Fruit fly (Drosophila melanogaster) whole organism, embryonic: Measurements from ENCODE around the gene CCAP-R.

Experiments
- Atf-2 ChIP-seq: fragments of 200-800 bp; sonication (Bioruptor generic); optimal IDR thresholded peaks from 2 replicates; lab custom pipeline; 2016; ENCODE audit warnings: missing biosample characterization, missing genetic modification characterization
- Atf3 ChIP-seq: fragments of 200-800 bp; sonication (Bioruptor generic); optimal IDR thresholded peaks from 3 replicates; lab custom pipeline; 2016; ENCODE audit warnings: missing biosample characterization, missing genetic modification characterization
- Bteb2 ChIP-seq: fragments of 200-800 bp; sonication (Bioruptor generic); optimal IDR thresholded peaks from 2 replicates; lab custom pipeline; 2016; ENCODE audit warnings: missing biosample characterization, missing genetic modification characterization
- CG10147 ChIP-seq: fragments of 200-800 bp; sonication (Bioruptor generic); optimal IDR thresholded peaks from 2 replicates; lab custom pipeline; 2019; ENCODE audit warnings: missing biosample characterization, mild to moderate bottlenecking, missing genetic modification characterization, moderate library complexity
- CG10274 ChIP-seq: fragments of 200-800 bp; sonication (Bioruptor generic); optimal IDR thresholded peaks from 3 replicates; lab custom pipeline; 2017; ENCODE audit warnings: missing biosample characterization, mild to moderate bottlenecking, missing genetic modification characterization
- CG10979 ChIP-seq: fragments of 200-800 bp; sonication (Bioruptor generic); optimal IDR thresholded peaks from 2 replicates; lab custom pipeline; 2018; ENCODE audit warnings: missing biosample characterization, mild to moderate bottlenecking, missing genetic modification characterization, moderate library complexity
- CG11696 ChIP-seq: fragments of 200-800 bp; sonication (Bioruptor generic); IDR thresholded peaks from 2 replicates; pipeline ENCODE4 v1.3.6; 2022; ENCODE audit warnings: missing biosample characterization, missing genetic modification characterization
- CG12744 ChIP-seq: fragments of 200-800 bp; sonication (Bioruptor generic); optimal IDR thresholded peaks from 2 replicates; lab custom pipeline; 2016; ENCODE audit warnings: missing biosample characterization, missing genetic modification characterization
- CG12942 ChIP-seq: fragments of 200-800 bp; sonication (Bioruptor generic); optimal IDR thresholded peaks from 3 replicates; lab custom pipeline; 2016; ENCODE audit warnings: missing biosample characterization, missing genetic modification characterization
- CG17568 ChIP-seq: fragments of 200-800 bp; sonication (Bioruptor generic); optimal IDR thresholded peaks from 2 replicates; lab custom pipeline; 2018; ENCODE audit warnings: missing biosample characterization, mild to moderate bottlenecking, missing genetic modification characterization, moderate library complexity
- CG18011 ChIP-seq: fragments of 200-800 bp; sonication (Bioruptor generic); optimal IDR thresholded peaks from 2 replicates; lab custom pipeline; 2017; ENCODE audit warnings: missing biosample characterization, missing genetic modification characterization, mild to moderate bottlenecking, moderate library complexity, missing genotype
- CG2120 ChIP-seq: fragments of 200-800 bp; sonication (Bioruptor generic); optimal IDR thresholded peaks from 3 replicates; lab custom pipeline; 2016; ENCODE audit warnings: missing biosample characterization, missing genetic modification characterization
- CG31388 ChIP-seq: fragments of 200-800 bp; sonication (Bioruptor generic); optimal IDR thresholded peaks from 2 replicates; lab custom pipeline; 2016; ENCODE audit warnings: missing biosample characterization, missing genetic modification characterization
- CG4282 ChIP-seq: fragments of 200-800 bp; sonication (Bioruptor generic); optimal IDR thresholded peaks from 2 replicates; lab custom pipeline; 2016; ENCODE audit warnings: missing biosample characterization, missing genetic modification characterization
- CG4617 ChIP-seq: fragments of 200-800 bp; sonication (Bioruptor generic); optimal IDR thresholded peaks from 3 replicates; lab custom pipeline; 2016; ENCODE audit warnings: missing biosample characterization, missing genetic modification characterization, borderline replicate concordance
- CG5245 ChIP-seq: fragments of 200-800 bp; sonication (Bioruptor generic); optimal IDR thresholded peaks from 3 replicates; lab custom pipeline; 2016; ENCODE audit warnings: missing biosample characterization, missing genetic modification characterization
- CG6175 ChIP-seq: fragments of 200-800 bp; sonication (Bioruptor generic); IDR thresholded peaks from 3 replicates; pipeline ENCODE4 v1.3.6; 2022; ENCODE audit warnings: missing biosample characterization, missing genetic modification characterization
- CG8765 ChIP-seq: fragments of 200-800 bp; sonication (Bioruptor generic); IDR thresholded peaks from 2 replicates; pipeline ENCODE4 v1.3.6; 2022; ENCODE audit warnings: missing biosample characterization, missing genetic modification characterization
- Camta ChIP-seq: fragments of 200-800 bp; sonication (Bioruptor generic); optimal IDR thresholded peaks from 2 replicates; lab custom pipeline; 2016; ENCODE audit warnings: missing biosample characterization, missing genetic modification characterization
- D19B ChIP-seq: fragments of 200-800 bp; sonication (Bioruptor generic); optimal IDR thresholded peaks from 2 replicates; lab custom pipeline; 2017; ENCODE audit warnings: missing biosample characterization, mild to moderate bottlenecking, missing genetic modification characterization
- Dek ChIP-seq: fragments of 200-800 bp; sonication (Bioruptor generic); optimal IDR thresholded peaks from 3 replicates; lab custom pipeline; 2019; ENCODE audit warnings: missing biosample characterization, mild to moderate bottlenecking, missing genetic modification characterization, moderate library complexity
- Dip3 ChIP-seq: fragments of 200-800 bp; sonication (Bioruptor generic); optimal IDR thresholded peaks from 3 replicates; lab custom pipeline; 2016; ENCODE audit warnings: missing biosample characterization, missing genetic modification characterization
- HLH3B ChIP-seq: fragments of 200-800 bp; sonication (Bioruptor generic); IDR thresholded peaks from 2 replicates; pipeline ENCODE4 v1.3.6; 2022; ENCODE audit warnings: missing biosample characterization, missing genetic modification characterization
- Hand ChIP-seq: fragments of 200-800 bp; sonication (Bioruptor generic); optimal IDR thresholded peaks from 2 replicates; lab custom pipeline; 2017; ENCODE audit warnings: mild to moderate bottlenecking, missing biosample characterization, missing genetic modification reagents, missing genetic modification characterization
- HmgD ChIP-seq: fragments of 200-800 bp; sonication (Bioruptor generic); optimal IDR thresholded peaks from 3 replicates; lab custom pipeline; 2016; ENCODE audit warnings: missing biosample characterization, missing genetic modification characterization
- Hr78 ChIP-seq, 2 experiments: fragments of 200-800 bp in 1 of 2; fragments of >200 bp in 1 of 2; sonication (Bioruptor generic) in 1 of 2; optimal IDR thresholded peaks; 2 replicates each; lab custom pipeline; 2017 to 2019; ENCODE audit warnings: missing biosample characterization in 2 of 2, missing genetic modification characterization in 2 of 2, mild to moderate bottlenecking in 1 of 2, moderate library complexity in 1 of 2
- MTF-1 ChIP-seq: fragments of 200-800 bp; sonication (Bioruptor generic); optimal IDR thresholded peaks from 2 replicates; lab custom pipeline; 2018; ENCODE audit warnings: missing biosample characterization, mild to moderate bottlenecking, missing genetic modification characterization, borderline replicate concordance
- Meics ChIP-seq: fragments of 200-800 bp; sonication (Bioruptor generic); optimal IDR thresholded peaks from 2 replicates; lab custom pipeline; 2017; ENCODE audit warnings: missing biosample characterization, mild to moderate bottlenecking, missing genetic modification characterization
- Mes4 ChIP-seq: fragments of 200-800 bp; sonication (Bioruptor generic); optimal IDR thresholded peaks from 2 replicates; lab custom pipeline; 2016; ENCODE audit warnings: missing biosample characterization, missing genetic modification characterization
- NK7.1 ChIP-seq: fragments of 200-800 bp; sonication (Bioruptor generic); optimal IDR thresholded peaks from 3 replicates; lab custom pipeline; 2016; ENCODE audit warnings: missing biosample characterization, missing genetic modification characterization
- Nf-YB ChIP-seq: fragments of 200-800 bp; sonication (Bioruptor generic); optimal IDR thresholded peaks from 3 replicates; lab custom pipeline; 2019; ENCODE audit warnings: missing biosample characterization, mild to moderate bottlenecking, missing genetic modification characterization, moderate library complexity
- Poxn ChIP-seq: fragments of 200-800 bp; sonication (Bioruptor generic); IDR thresholded peaks from 2 replicates; pipeline ENCODE4 v1.3.6; 2022; ENCODE audit warnings: missing biosample characterization, missing genetic modification characterization
- Ptx1 ChIP-seq: fragments of 200-800 bp; sonication (Bioruptor generic); IDR thresholded peaks from 2 replicates; pipeline ENCODE4 v1.3.6; 2022; ENCODE audit warnings: missing biosample characterization, missing genetic modification characterization
- Sox100B ChIP-seq: fragments of 200-800 bp; sonication (Bioruptor generic); optimal IDR thresholded peaks from 3 replicates; lab custom pipeline; 2018; ENCODE audit warnings: missing biosample characterization, mild to moderate bottlenecking, missing genetic modification characterization
- YL-1 ChIP-seq: fragments of 200-800 bp; sonication (Bioruptor generic); optimal IDR thresholded peaks from 3 replicates; lab custom pipeline; 2017; ENCODE audit warnings: missing biosample characterization, mild to moderate bottlenecking, missing genetic modification characterization
- abd-A ChIP-seq: fragments of 200-800 bp; sonication (Bioruptor generic); optimal IDR thresholded peaks from 3 replicates; lab custom pipeline; 2019; ENCODE audit warnings: missing biosample characterization, mild to moderate bottlenecking, missing genetic modification characterization, moderate library complexity
- bbx ChIP-seq: fragments of 200-800 bp; sonication (Bioruptor generic); IDR thresholded peaks from 2 replicates; pipeline ENCODE4 v1.3.6; 2022; ENCODE audit warnings: missing biosample characterization, missing genetic modification characterization; ENCODE audit not compliant: partially characterized antibody
- cas ChIP-seq: fragments of 200-800 bp; sonication (Bioruptor generic); IDR thresholded peaks from 2 replicates; pipeline ENCODE4 v1.3.6; 2022; ENCODE audit warnings: missing biosample characterization, missing genetic modification characterization
- chm ChIP-seq: fragments of 200-800 bp; sonication (Bioruptor generic); IDR thresholded peaks from 2 replicates; pipeline ENCODE4 v1.3.6; 2022; ENCODE audit warnings: missing biosample characterization, missing genetic modification characterization
- dan ChIP-seq: fragments of 200-800 bp; sonication (Bioruptor generic); IDR thresholded peaks from 2 replicates; pipeline ENCODE4 v1.3.6; 2022; ENCODE audit warnings: missing biosample characterization, missing genetic modification characterization
- dati ChIP-seq: fragments of 200-800 bp; sonication (Bioruptor generic); IDR thresholded peaks from 2 replicates; pipeline ENCODE4 v1.3.6; 2022; ENCODE audit warnings: missing biosample characterization, missing genetic modification characterization
- fd96Cb ChIP-seq: fragments of 200-800 bp; sonication (Bioruptor generic); optimal IDR thresholded peaks from 2 replicates; lab custom pipeline; 2018; ENCODE audit warnings: missing biosample characterization, mild to moderate bottlenecking, missing genetic modification characterization, moderate library complexity
- hb ChIP-seq: fragments of 200-800 bp; sonication (Bioruptor generic); IDR thresholded peaks from 3 replicates; pipeline ENCODE4 v1.3.6; 2022; ENCODE audit warnings: missing biosample characterization, missing genetic modification characterization; ENCODE audit not compliant: partially characterized antibody
- hkb ChIP-seq, 2 experiments: fragments of 200-800 bp in 1 of 2; fragments of >200 bp in 1 of 2; sonication (Bioruptor generic) in 1 of 2; IDR thresholded peaks in 1 of 2; optimal IDR thresholded peaks in 1 of 2; 2 replicates each; pipeline versions ENCODE4 v1.3.6 to Lab custom; 2017 to 2022; ENCODE audit warnings: missing biosample characterization in 1 of 2, missing genetic modification characterization in 1 of 2
- pzg ChIP-seq: fragments of 200-800 bp; sonication (Bioruptor generic); optimal IDR thresholded peaks from 3 replicates; lab custom pipeline; 2018; ENCODE audit warnings: missing biosample characterization, mild to moderate bottlenecking, missing genetic modification characterization, moderate library complexity
- run ChIP-seq: fragments of 200-800 bp; sonication (Bioruptor generic); optimal IDR thresholded peaks from 3 replicates; lab custom pipeline; 2018; ENCODE audit warnings: missing biosample characterization, mild to moderate bottlenecking, missing genetic modification characterization
- yki ChIP-seq: fragments of >200 bp; optimal IDR thresholded peaks from 3 replicates; lab custom pipeline; 2018
- zen ChIP-seq: fragments of 200-800 bp; sonication (Bioruptor generic); optimal IDR thresholded peaks from 3 replicates; lab custom pipeline; 2018; ENCODE audit warnings: missing biosample characterization, mild to moderate bottlenecking, missing genetic modification characterization, moderate library complexity

The CCAP-R gene

dm6 chr3R:25996197-25997005, 40.3 kb upstream of the CCAP-R start, which contains the start of gene CG43116 (continued):
- TF ChIP-seq hkb (optimal IDR thresholded peaks at IDR 0.05; lab: Kevin White, UChicago), result no peak
- TF ChIP-seq hkb (GFP tag; IDR thresholded peaks at IDR 0.05; lab: Robert Waterston, UW), result peak; percentile 87
- peak; percentile 9 for TF ChIP-seq Hand
- TF ChIP-seq Atf-2, result peak; percentile 63
- peak; percentile 65; the same call in 1 of the 2 replicates for TF ChIP-seq dati (GFP tag; lab: Robert Waterston, UW)
- TF ChIP-seq CG10979 (tag; lab: Kevin White, UChicago), result peak; percentile 92
- TF ChIP-seq CG11696 (GFP tag; lab: Robert Waterston, UW), result 0 out of 2 replicates have a peak, but pooled peaks have one; percentile 37
- no peak for TF ChIP-seq CG4617 (GFP tag; lab: Kevin White, UChicago)
- peak; percentile 48 for TF ChIP-seq NK7.1 (GFP tag; lab: Kevin White, UChicago)
- peak; percentile 80 for TF ChIP-seq Ptx1 (GFP tag; lab: Robert Waterston, UW)
- peak; percentile 96 for TF ChIP-seq zen
- TF ChIP-seq YL-1 (GFP tag; lab: Kevin White, UChicago), result no peak
- no peak for TF ChIP-seq CG2120 (GFP tag; lab: Kevin White, UChicago)
- peak; percentile 86 for TF ChIP-seq CG5245 (GFP tag; lab: Kevin White, UChicago)
- peak; percentile 16; the same call in 1 of the 2 replicates for TF ChIP-seq bbx (GFP tag; lab: Robert Waterston, UW)
- TF ChIP-seq Sox100B (GFP tag; lab: Kevin White, UChicago), result no peak
- TF ChIP-seq CG12744 (GFP tag; lab: Kevin White, UChicago), result no peak
- TF ChIP-seq CG17568 (GFP tag; lab: Kevin White, UChicago), result no peak
- peak; percentile 87 for TF ChIP-seq chm
- peak; percentile 91 for TF ChIP-seq dan (GFP tag; lab: Robert Waterston, UW)
- TF ChIP-seq cas (GFP tag; lab: Robert Waterston, UW), result no peak
- no peak for TF ChIP-seq Meics
- peak; percentile 65 for TF ChIP-seq CG12942 (GFP tag; lab: Kevin White, UChicago)
- no peak for TF ChIP-seq CG4282 (GFP tag; lab: Kevin White, UChicago)
- peak; percentile 78 for TF ChIP-seq fd96Cb (tag; lab: Kevin White, UChicago)
- peak; percentile 94 for TF ChIP-seq CG8765 (GFP tag; lab: Robert Waterston, UW)
- TF ChIP-seq Dip3 (GFP tag; lab: Kevin White, UChicago), result no peak
- no peak for TF ChIP-seq D19B (GFP tag; lab: Kevin White, UChicago)
- TF ChIP-seq CG10147 (GFP tag; lab: Kevin White, UChicago), result no peak
- TF ChIP-seq CG18011 (GFP tag; lab: Kevin White, UChicago), result no peak
- TF ChIP-seq run (tag; lab: Kevin White, UChicago), result peak; percentile 62
- TF ChIP-seq MTF-1 (GFP tag; lab: Kevin White, UChicago), result peak; percentile 74
- TF ChIP-seq Atf3 (GFP tag; lab: Kevin White, UChicago), result peak; percentile 73
- TF ChIP-seq abd-A, result no peak
- TF ChIP-seq hb (GFP tag; lab: Robert Waterston, UW), result 0 out of 3 replicates have a peak, but pooled peaks have one; percentile 6
- no peak for TF ChIP-seq Poxn (GFP tag; lab: Robert Waterston, UW)
- TF ChIP-seq Hr78 (GFP tag; optimal IDR thresholded peaks at IDR 0.05; lab: Kevin White, UChicago), result peak in 1 of 2 experiments; percentile 88
- peak; percentile 75 for TF ChIP-seq Camta (GFP tag; lab: Kevin White, UChicago)
- TF ChIP-seq yki, result no peak
- peak; percentile 24 for TF ChIP-seq Bteb2
- TF ChIP-seq Dek (tag; lab: Kevin White, UChicago), result no peak
- no peak for TF ChIP-seq HmgD
- peak; percentile 82 for TF ChIP-seq Nf-YB (GFP tag; lab: Kevin White, UChicago)
- TF ChIP-seq CG10274, result peak; percentile 27
- peak; percentile 67 for TF ChIP-seq Mes4 (GFP tag; lab: Kevin White, UChicago)
- no peak for TF ChIP-seq CG6175 (GFP tag; lab: Robert Waterston, UW)
- TF ChIP-seq HLH3B, result peak; percentile 83
- TF ChIP-seq pzg (GFP tag; lab: Kevin White, UChicago), result no peak
- TF ChIP-seq CG31388, result peak; percentile 34
